Worm (Caenorhabditis elegans) whole organism, L4 larva: Measurements from ENCODE around the gene mif-2.

ENCODE experiments used
- R02D3.7 ChIP-seq: fragments of 150-350 bp; sonication (generic microtip); optimal IDR thresholded peaks from 3 replicates; lab custom pipeline; 2014; ENCODE audit warnings: missing biosample characterization, missing genetic modification characterization
- dpl-1 ChIP-seq: fragments of 150-350 bp; optimal IDR thresholded peaks from 2 replicates; lab custom pipeline; 2014; ENCODE audit warnings: missing biosample characterization, missing genetic modification reagents, missing genetic modification characterization
- nhr-102 ChIP-seq: sonication (generic microtip); optimal IDR thresholded peaks from 2 replicates; lab custom pipeline; 2016; ENCODE audit warnings: mild to moderate bottlenecking, missing genetic modification characterization, moderate library complexity, missing compliant biosample characterization

DNA sequence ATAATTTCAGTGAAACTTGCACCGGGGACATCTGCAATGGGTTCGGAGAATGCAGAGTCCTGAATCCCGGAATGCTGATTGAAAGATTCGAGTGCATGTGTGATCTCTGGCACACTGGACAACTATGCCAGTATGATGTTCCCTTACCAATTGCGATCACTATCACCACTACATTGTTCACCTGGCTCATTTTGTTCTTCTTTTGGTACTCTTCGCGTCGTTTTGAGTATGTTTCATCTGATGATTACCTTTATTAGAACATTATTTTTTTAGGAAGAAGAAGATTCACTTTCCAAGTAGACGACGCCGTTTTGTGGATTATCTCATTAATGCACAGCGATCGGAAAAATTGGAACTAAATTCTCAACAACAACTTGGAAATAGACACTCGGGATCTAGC is 34.5 kb downstream of the mif-2 start:
- no peak for TF ChIP-seq R02D3.7
- TF ChIP-seq nhr-102: no peak
- TF ChIP-seq dpl-1 (GFP tag; lab: Kevin White, UChicago): no peak
